Worm (Caenorhabditis elegans) whole organism, L3 larva: Measurements from ENCODE around the gene R151.8.

Experiments used
- fos-1 ChIP-seq: fragments of 150-350 bp; optimal IDR thresholded peaks from 2 replicates; lab custom pipeline; 2014; ENCODE audit warnings: missing biosample characterization, missing genetic modification characterization
- lin-39 ChIP-seq: fragments of 150-350 bp; optimal IDR thresholded peaks from 2 replicates; lab custom pipeline; 2018; ENCODE audit warnings: missing biosample characterization, missing genetic modification reagents, missing genetic modification characterization
- mml-1 ChIP-seq: fragments of 150-350 bp; sonication (generic microtip); optimal IDR thresholded peaks from 3 replicates; lab custom pipeline; 2014; ENCODE audit warnings: missing biosample characterization, missing genetic modification characterization
- nhr-12 ChIP-seq: fragments of 150-350 bp; optimal IDR thresholded peaks from 2 replicates; lab custom pipeline; 2014; ENCODE audit warnings: missing biosample characterization, missing genetic modification characterization
- nhr-237 ChIP-seq: fragments of 150-350 bp; optimal IDR thresholded peaks from 2 replicates; lab custom pipeline; 2014; ENCODE audit warnings: missing biosample characterization, missing genetic modification characterization
- nhr-28 ChIP-seq: fragments of 150-350 bp; optimal IDR thresholded peaks from 2 replicates; lab custom pipeline; 2014; ENCODE audit warnings: missing biosample characterization, missing genetic modification characterization

- TF ChIP-seq nhr-12 (tag; lab: Kevin White, UChicago): no peak
- no peak for TF ChIP-seq lin-39
- TF ChIP-seq nhr-237: no peak
- no peak for TF ChIP-seq mml-1 (tag; lab: Kevin White, UChicago)
- TF ChIP-seq nhr-28 (tag; lab: Kevin White, UChicago): no peak
- TF ChIP-seq fos-1 (tag; lab: Kevin White, UChicago): no peak
These were observed at the start of gene R151.8 for ce11 chrIII:7229687-7230086.
